Worm (Caenorhabditis elegans): ENCODE data around the gene F22E5.17.
A peak's percentile ranks its signal among the peaks of the same experiment; 100 is the strongest.

The F22E5.17 gene

ce11 chrII:2695079-2695478 is 17.2 kb downstream of the F22E5.17 start:
- TF ChIP-seq unc-42 (tag; optimal IDR thresholded peaks at IDR 0.05) (peak; percentile 46), fkh-10 (GFP tag; optimal IDR thresholded peaks at IDR 0.05) (no peak)

DNA sequence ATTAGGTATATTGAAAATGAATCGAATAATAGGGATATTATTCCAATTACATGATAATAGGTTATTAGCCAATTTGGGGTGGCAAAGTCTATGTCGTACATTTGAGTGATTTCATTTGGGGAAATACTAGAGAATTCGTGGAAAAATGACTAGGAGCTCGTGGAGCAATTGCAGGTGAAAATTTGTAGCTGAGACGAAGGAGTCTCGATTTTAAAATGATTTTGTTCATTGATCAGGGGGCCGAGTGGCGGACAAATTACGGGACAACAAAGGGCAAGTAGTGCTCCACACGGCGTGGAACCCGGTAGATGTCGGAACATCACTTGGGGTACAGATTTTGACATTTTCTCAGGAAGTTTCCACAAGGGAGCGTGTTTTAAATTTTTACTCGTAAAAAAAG is 20.5 kb downstream of the F22E5.17 start, which contains the start of gene sri-62:
Gene sri-62 (minus strand): TSS at position 101 of the 400 bp plus-strand sequence.
- TF ChIP-seq lim-6 (tag; optimal IDR thresholded peaks at IDR 0.05), result no peak
- TF ChIP-seq ceh-30 (tag; optimal IDR thresholded peaks at IDR 0.05), result no peak
- TF ChIP-seq zip-5 (tag; optimal IDR thresholded peaks at IDR 0.05), result no peak

DNA sequence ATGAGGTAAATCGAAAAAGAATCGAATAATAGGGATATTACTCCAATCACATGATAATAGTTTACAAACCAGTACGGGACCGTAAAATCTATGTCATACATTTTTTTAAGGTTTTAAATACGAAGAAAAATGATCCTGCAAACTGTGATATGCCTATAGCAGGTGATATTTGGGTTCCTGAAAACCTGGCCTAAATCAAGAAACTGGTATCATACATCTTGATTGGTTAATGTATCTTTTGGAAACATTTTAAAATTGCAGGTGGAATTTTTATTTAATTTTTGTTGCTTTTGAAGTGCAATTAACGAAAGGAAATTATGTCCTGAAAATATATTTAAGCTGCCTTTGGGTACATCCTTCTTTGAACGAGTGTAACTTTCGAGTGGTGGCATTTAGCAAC is 22.4 kb downstream of the F22E5.17 start, which contains the start of gene sri-61:
Gene sri-61 (minus strand): TSS at position 101 of the 400 bp plus-strand sequence.
- no peak for TF ChIP-seq odd-2 (tag; optimal IDR thresholded peaks at IDR 0.05)
- no peak for TF ChIP-seq ama-1 (optimal IDR thresholded peaks at IDR 0.05)
- TF ChIP-seq T23F11.4 (GFP tag; optimal IDR thresholded peaks at IDR 0.05), result no peak
- TF ChIP-seq hlh-30 (tag; optimal IDR thresholded peaks at IDR 0.05; ENCODE audit: insufficient read depth), result no peak
- no peak for TF ChIP-seq C08G9.2 (tag; optimal IDR thresholded peaks at IDR 0.05)
- TF ChIP-seq lim-6 (tag; optimal IDR thresholded peaks at IDR 0.05), result no peak
- no peak for TF ChIP-seq ztf-16 (tag; optimal IDR thresholded peaks at IDR 0.05)
- TF ChIP-seq zip-5 (tag; optimal IDR thresholded peaks at IDR 0.05), result no peak
- no peak for TF ChIP-seq nhr-11 (tag; optimal IDR thresholded peaks at IDR 0.05)

ce11 chrII:2702757-2703156 is 24.9 kb downstream of the F22E5.17 start, which contains the start of gene sri-60:
sri-60 (minus strand) TSS chrII:2702857.
- TF ChIP-seq tbx-2 (tag; optimal IDR thresholded peaks at IDR 0.05), result no peak
- TF ChIP-seq npax-4 (tag; optimal IDR thresholded peaks at IDR 0.05), result no peak
- TF ChIP-seq eyg-1 (tag; optimal IDR thresholded peaks at IDR 0.05), result no peak
- TF ChIP-seq ztf-16 (tag; optimal IDR thresholded peaks at IDR 0.05), result no peak
- no peak for TF ChIP-seq elt-2 (tag; optimal IDR thresholded peaks at IDR 0.05)
- no peak for TF ChIP-seq ahr-1 (tag; optimal IDR thresholded peaks at IDR 0.05)
- no peak for TF ChIP-seq ama-1 (optimal IDR thresholded peaks at IDR 0.05)
- TF ChIP-seq ceh-2 (tag; optimal IDR thresholded peaks at IDR 0.05), result no peak
- no peak for TF ChIP-seq pqm-1 (tag; optimal IDR thresholded peaks at IDR 0.05)
- no peak for TF ChIP-seq syd-9 (tag; optimal IDR thresholded peaks at IDR 0.05)
- TF ChIP-seq unc-42 (tag; optimal IDR thresholded peaks at IDR 0.05), result no peak
- no peak for TF ChIP-seq ceh-19 (GFP tag; optimal IDR thresholded peaks at IDR 0.05)
- no peak for TF ChIP-seq C08G9.2 (tag; optimal IDR thresholded peaks at IDR 0.05)
- no peak for TF ChIP-seq ceh-34 (tag; optimal IDR thresholded peaks at IDR 0.05)
- TF ChIP-seq ttx-3 (tag; optimal IDR thresholded peaks at IDR 0.05), result no peak

ce11 chrII:2705200-2705599 is 27.4 kb downstream of the F22E5.17 start, which contains the start of gene srh-128:
srh-128 (minus strand) TSS chrII:2705300.
- TF ChIP-seq hlh-6 (tag; optimal IDR thresholded peaks at IDR 0.05) (no peak), unc-3 (GFP tag; conservative IDR thresholded peaks at IDR 0.05) (no peak), unc-3 (tag; optimal IDR thresholded peaks at IDR 0.05) (no peak), dmd-4 (tag; optimal IDR thresholded peaks at IDR 0.05; ENCODE audit: borderline replicate concordance) (no peak), fkh-10 (GFP tag; optimal IDR thresholded peaks at IDR 0.05) (no peak), elt-4 (tag; optimal IDR thresholded peaks at IDR 0.05) (no peak), ceh-24 (tag; optimal IDR thresholded peaks at IDR 0.05) (no peak), odd-2 (tag; optimal IDR thresholded peaks at IDR 0.05) (no peak), ceh-30 (tag; optimal IDR thresholded peaks at IDR 0.05) (no peak), K02D7.2 (tag; optimal IDR thresholded peaks at IDR 0.05) (no peak), pros-1 (tag; optimal IDR thresholded peaks at IDR 0.05) (no peak), tbx-2 (tag; optimal IDR thresholded peaks at IDR 0.05) (no peak), hlh-8 (tag; optimal IDR thresholded peaks at IDR 0.05) (no peak), lin-11 (tag; optimal IDR thresholded peaks at IDR 0.05) (no peak), hlh-15 (tag; optimal IDR thresholded peaks at IDR 0.05) (no peak), pha-2 (tag; optimal IDR thresholded peaks at IDR 0.05) (no peak), pat-9 (tag; optimal IDR thresholded peaks at IDR 0.05) (no peak), dve-1 (tag; optimal IDR thresholded peaks at IDR 0.05) (no peak), madf-2 (tag; optimal IDR thresholded peaks at IDR 0.05) (no peak), ref-2 (tag; optimal IDR thresholded peaks at IDR 0.05) (no peak)
